Worm (Caenorhabditis elegans) whole organism, L4 larva: ENCODE results near the gene ric-4.

ENCODE experiments used
- D1046.2 ChIP-seq: fragments of 200-800 bp; sonication (Bioruptor generic); IDR thresholded peaks from 2 replicates; pipeline ENCODE4 v1.3.6; 2022; ENCODE audit warnings: missing genetic modification characterization, missing compliant biosample characterization
- attf-4 ChIP-seq: sonication (generic microtip); optimal IDR thresholded peaks from 3 replicates; lab custom pipeline; 2017; ENCODE audit warnings: missing biosample characterization, missing genetic modification characterization
- nhr-11 ChIP-seq: fragments of 150-350 bp; optimal IDR thresholded peaks from 2 replicates; lab custom pipeline; 2014; ENCODE audit warnings: missing biosample characterization, missing genetic modification characterization
- nhr-237 ChIP-seq: sonication (generic microtip); optimal IDR thresholded peaks from 2 replicates; lab custom pipeline; 2017; ENCODE audit warnings: missing biosample characterization, missing genetic modification characterization

ce11 chrV:10319434-10319833, 49.3 kb upstream of the ric-4 start, which contains the start of gene B0024.11:
- no peak for TF ChIP-seq nhr-11 (tag; lab: Kevin White, UChicago)
- no peak for TF ChIP-seq attf-4 (tag; lab: Kevin White, UChicago)
- TF ChIP-seq nhr-237 (tag; lab: Kevin White, UChicago) = no peak
- TF ChIP-seq D1046.2 (GFP tag; lab: Robert Waterston, UW) = no peak
